Fruit fly (Drosophila melanogaster): ENCODE data around the gene CG3777.

CG3777 gene

DNA sequence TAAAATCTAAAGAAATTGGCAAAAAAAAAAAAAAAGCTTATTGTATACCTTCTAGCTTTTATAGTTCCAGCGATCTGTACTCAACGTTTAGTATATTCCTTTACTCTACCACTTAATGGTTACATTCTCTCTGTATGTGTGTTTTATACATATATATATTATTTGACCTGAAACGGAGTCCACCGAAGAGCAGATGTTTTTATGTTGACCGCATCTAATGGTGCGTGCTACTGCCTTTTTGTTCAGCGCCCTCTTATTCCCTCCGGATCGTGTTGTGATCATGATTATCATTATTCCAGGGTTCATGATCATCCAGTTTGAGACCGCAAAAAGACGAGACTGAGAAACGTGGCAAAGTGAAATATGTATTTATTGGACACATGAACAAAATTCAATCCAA is 112.7 kb downstream of the CG3777 start:
- TF ChIP-seq foxo (GFP tag; optimal IDR thresholded peaks at IDR 0.05) (no peak), dmrt93B (GFP tag; optimal IDR thresholded peaks at IDR 0.05) (no peak), GATAd (GFP tag; optimal IDR thresholded peaks at IDR 0.05) (no peak), rgr (GFP tag; optimal IDR thresholded peaks at IDR 0.05) (no peak), lola (GFP tag; optimal IDR thresholded peaks at IDR 0.05) (no peak), CG9705 (GFP tag; optimal IDR thresholded peaks at IDR 0.05) (no peak), sv (GFP tag; optimal IDR thresholded peaks at IDR 0.05) (no peak), usp (GFP tag; optimal IDR thresholded peaks at IDR 0.05) (no peak), Hr78 (GFP tag; optimal IDR thresholded peaks at IDR 0.05) (no peak), Abd-B (GFP tag; optimal IDR thresholded peaks at IDR 0.05) (no peak), Myc (optimal IDR thresholded peaks at IDR 0.05) (no peak), Sp1 (GFP tag; optimal IDR thresholded peaks at IDR 0.05) (no peak), Rel (GFP tag; optimal IDR thresholded peaks at IDR 0.05) (no peak), Rel (tag; optimal IDR thresholded peaks at IDR 0.05) (no peak), dsf (GFP tag; optimal IDR thresholded peaks at IDR 0.05; ENCODE audit: borderline replicate concordance) (no peak)

DNA sequence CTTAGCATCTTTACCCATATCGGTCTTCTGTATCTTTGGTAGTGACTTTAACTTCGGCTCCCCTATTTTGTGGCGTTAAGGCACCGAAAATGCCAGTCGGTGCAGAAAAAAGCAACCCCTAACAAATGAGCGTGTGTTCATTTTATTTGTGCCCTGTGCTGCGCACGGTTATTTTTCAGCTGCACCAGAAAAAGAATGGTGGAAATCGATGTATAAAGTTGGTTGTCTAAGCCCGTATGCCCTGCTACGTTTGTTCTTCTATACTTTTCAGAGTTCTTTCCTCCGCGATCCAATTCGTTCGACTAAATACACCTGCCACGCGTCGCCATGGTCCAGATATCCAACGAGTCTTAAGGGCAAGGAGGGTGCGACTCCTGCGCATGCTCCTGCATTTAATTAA is 113.5 kb downstream of the CG3777 start:
- no peak for TF ChIP-seq CG32264 (GFP tag; optimal IDR thresholded peaks at IDR 0.05)
- no peak for TF ChIP-seq CG9705 (GFP tag; optimal IDR thresholded peaks at IDR 0.05)
- no peak for TF ChIP-seq Rel (GFP tag; optimal IDR thresholded peaks at IDR 0.05)
- TF ChIP-seq Rel (tag; optimal IDR thresholded peaks at IDR 0.05), result no peak
- no peak for TF ChIP-seq psq (GFP tag; optimal IDR thresholded peaks at IDR 0.05)
- TF ChIP-seq tai (GFP tag; optimal IDR thresholded peaks at IDR 0.05), result no peak
- no peak for TF ChIP-seq fru (GFP tag; optimal IDR thresholded peaks at IDR 0.05)
- no peak for TF ChIP-seq dmrt93B (GFP tag; optimal IDR thresholded peaks at IDR 0.05)
- TF ChIP-seq brk (GFP tag; optimal IDR thresholded peaks at IDR 0.05), result no peak
- TF ChIP-seq Vsx2 (GFP tag; optimal IDR thresholded peaks at IDR 0.05; ENCODE audit: partially characterized antibody), result no peak
- no peak for TF ChIP-seq Sp1 (GFP tag; optimal IDR thresholded peaks at IDR 0.05)

DNA sequence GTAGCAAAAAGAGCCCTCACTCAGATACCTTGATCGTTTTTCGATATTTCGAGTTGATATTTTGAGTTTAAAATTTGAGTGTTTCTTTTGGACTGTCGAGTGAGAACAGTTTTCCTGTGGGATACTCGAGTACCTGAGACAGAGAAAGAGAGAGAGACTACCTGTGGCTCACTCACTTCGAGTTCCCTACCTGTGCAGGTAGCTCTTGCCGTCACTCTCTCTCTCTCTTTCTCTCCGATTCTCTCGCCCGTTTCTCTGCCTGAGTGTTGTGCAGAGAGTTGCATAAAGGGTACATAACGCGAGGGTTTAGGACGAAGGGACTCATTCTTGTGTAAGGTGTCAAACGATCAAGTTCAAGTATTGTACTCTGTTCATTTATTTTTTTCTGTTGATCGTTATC is 116.2 kb downstream of the CG3777 start, which contains the start of gene sc:
Gene sc (plus strand): TSS at position 315 of the 400 bp plus-strand sequence.
- TF ChIP-seq brk (GFP tag; optimal IDR thresholded peaks at IDR 0.05) (no peak), Dif (GFP tag; optimal IDR thresholded peaks at IDR 0.05; ENCODE audit: partially characterized antibody) (peak; percentile 91), Vsx2 (GFP tag; optimal IDR thresholded peaks at IDR 0.05; ENCODE audit: partially characterized antibody) (peak; percentile 45), Sp1 (GFP tag; optimal IDR thresholded peaks at IDR 0.05) (no peak), CG9705 (GFP tag; optimal IDR thresholded peaks at IDR 0.05) (no peak), dl (GFP tag; optimal IDR thresholded peaks at IDR 0.05; ENCODE audit: insufficient read depth in 1 of 2, partially characterized antibody in 2 of 2) (peak; percentile 85 to 89)

DNA sequence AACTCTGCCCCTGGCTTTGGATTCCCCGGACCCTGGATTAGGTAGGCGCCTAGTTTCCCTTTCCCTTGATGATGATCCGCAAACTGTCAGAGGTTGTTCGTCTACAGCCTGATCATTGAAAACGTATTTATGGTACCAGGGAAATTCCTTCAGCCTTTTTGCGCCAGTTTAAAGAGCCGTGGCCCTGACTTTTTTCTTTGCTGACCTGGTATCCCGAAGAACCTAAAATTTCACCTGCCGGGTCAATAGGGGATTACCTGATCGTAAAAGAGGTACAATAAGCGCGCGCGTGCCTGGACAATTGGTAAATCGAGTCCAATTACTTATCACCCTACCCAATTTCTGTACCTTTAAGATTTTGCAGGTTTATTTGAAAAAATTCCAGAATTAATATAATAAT is 120.2 kb downstream of the CG3777 start:
- TF ChIP-seq GATAd (GFP tag; optimal IDR thresholded peaks at IDR 0.05) (no peak), Dfd (GFP tag; optimal IDR thresholded peaks at IDR 0.05) (no peak), psq (GFP tag; optimal IDR thresholded peaks at IDR 0.05) (no peak), dl (GFP tag; optimal IDR thresholded peaks at IDR 0.05; ENCODE audit: insufficient read depth in 1 of 2, partially characterized antibody in 2 of 2) (no peak), Abd-B (GFP tag; optimal IDR thresholded peaks at IDR 0.05) (no peak), jim (GFP tag; optimal IDR thresholded peaks at IDR 0.05) (no peak), ey (GFP tag; optimal IDR thresholded peaks at IDR 0.05) (no peak), br (GFP tag; optimal IDR thresholded peaks at IDR 0.05) (no peak), OdsH (GFP tag; optimal IDR thresholded peaks at IDR 0.05) (no peak), Hnf4 (GFP tag; optimal IDR thresholded peaks at IDR 0.05) (no peak), sv (GFP tag; optimal IDR thresholded peaks at IDR 0.05) (no peak)
